Worm (Caenorhabditis elegans): ENCODE data around the gene srh-275.

ce11 chrV:7328092-7328491, 24.7 kb upstream of the srh-275 start, which contains the start of gene clec-7:
- TF ChIP-seq elt-3 (tag; optimal IDR thresholded peaks at IDR 0.05), result no peak
- no peak for TF ChIP-seq ZK546.5 (tag; optimal IDR thresholded peaks at IDR 0.05)
- TF ChIP-seq zag-1 (tag; optimal IDR thresholded peaks at IDR 0.05), result no peak
- no peak for TF ChIP-seq fos-1 (tag; optimal IDR thresholded peaks at IDR 0.05)
- no peak for TF ChIP-seq lin-13 (GFP tag; optimal IDR thresholded peaks at IDR 0.05)
- TF ChIP-seq nhr-6 (tag; optimal IDR thresholded peaks at IDR 0.05), result no peak
- TF ChIP-seq ama-1 (optimal IDR thresholded peaks at IDR 0.05), result no peak
- TF ChIP-seq elt-1 (tag; optimal IDR thresholded peaks at IDR 0.05), result no peak
- TF ChIP-seq egl-27 (tag; optimal IDR thresholded peaks at IDR 0.05), result no peak
- TF ChIP-seq skn-1 (tag; optimal IDR thresholded peaks at IDR 0.05), result no peak

Measured in whole organism, L2 larva.